Worm (Caenorhabditis elegans): ENCODE measurements around the gene fbxb-34.
"Not testable (repeated sequence)": the region's sequence is repeated elsewhere in the genome, so short reads cannot be mapped to it uniquely, and the experiment has no call there.

Gene fbxb-34

ce11 chrII:591110-591509 lies 3.5 kb downstream of the fbxb-34 start, which contains the start of gene W08F4.10:
Gene W08F4.10, minus strand, starts transcription at chrII:591210.
- no peak for TF ChIP-seq drap-1 (GFP tag; optimal IDR thresholded peaks at IDR 0.05)
- no peak for TF ChIP-seq M03D4.4 (tag; optimal IDR thresholded peaks at IDR 0.05)
- TF ChIP-seq ztf-11 (tag; optimal IDR thresholded peaks at IDR 0.05), result no peak
- TF ChIP-seq bed-3 (GFP tag; optimal IDR thresholded peaks at IDR 0.05), result no peak
- TF ChIP-seq zip-8 (tag; optimal IDR thresholded peaks at IDR 0.05), result no peak
- TF ChIP-seq lin-13 (tag; optimal IDR thresholded peaks at IDR 0.05), result no peak
- no peak for TF ChIP-seq tbx-8 (GFP tag; optimal IDR thresholded peaks at IDR 0.05)
- no peak for TF ChIP-seq mab-5 (tag; optimal IDR thresholded peaks at IDR 0.05)
- TF ChIP-seq nhr-12 (tag; optimal IDR thresholded peaks at IDR 0.05), result no peak
- no peak for TF ChIP-seq lsy-2 (tag; optimal IDR thresholded peaks at IDR 0.05)
- no peak for TF ChIP-seq ces-1 (GFP tag; optimal IDR thresholded peaks at IDR 0.05)
- TF ChIP-seq blmp-1 (tag; optimal IDR thresholded peaks at IDR 0.05), result no peak
- TF ChIP-seq nhr-76 (tag; optimal IDR thresholded peaks at IDR 0.05), result no peak
- TF ChIP-seq mls-2 (tag; optimal IDR thresholded peaks at IDR 0.05), result no peak
- TF ChIP-seq cnd-1 (tag; optimal IDR thresholded peaks at IDR 0.05), result no peak
- no peak for TF ChIP-seq pha-4 (tag; optimal IDR thresholded peaks at IDR 0.05)
- TF ChIP-seq flh-1 (GFP tag; optimal IDR thresholded peaks at IDR 0.05), result no peak
- no peak for TF ChIP-seq sem-2 (GFP tag; optimal IDR thresholded peaks at IDR 0.05)

ce11 chrII:593221-593620 lies 5.6 kb downstream of the fbxb-34 start, which contains the start of gene W08F4.1:
Gene W08F4.1, plus strand, starts transcription at chrII:593521.
- TF ChIP-seq ceh-43 (GFP tag; optimal IDR thresholded peaks at IDR 0.05); nhr-28 (tag; optimal IDR thresholded peaks at IDR 0.05); nhr-237 (tag; optimal IDR thresholded peaks at IDR 0.05): not testable (repeated sequence)

- TF ChIP-seq unc-120 (tag; optimal IDR thresholded peaks at IDR 0.05; ENCODE audit: poor library complexity, severe bottlenecking) (no peak), lin-13 (tag; optimal IDR thresholded peaks at IDR 0.05) (no peak), ceh-43 (GFP tag; optimal IDR thresholded peaks at IDR 0.05) (no peak), nhr-76 (tag; optimal IDR thresholded peaks at IDR 0.05) (no peak), blmp-1 (tag; optimal IDR thresholded peaks at IDR 0.05) (no peak), mab-5 (tag; optimal IDR thresholded peaks at IDR 0.05) (no peak), M03D4.4 (tag; optimal IDR thresholded peaks at IDR 0.05) (no peak), cnd-1 (tag; optimal IDR thresholded peaks at IDR 0.05) (no peak), nhr-12 (tag; optimal IDR thresholded peaks at IDR 0.05) (no peak), snpc-4 (tag; optimal IDR thresholded peaks at IDR 0.05) (no peak), lin-32 (GFP tag; optimal IDR thresholded peaks at IDR 0.05) (no peak)
These were observed 9.1 kb downstream of the fbxb-34 start for ce11 chrII:596702-597101.

DNA sequence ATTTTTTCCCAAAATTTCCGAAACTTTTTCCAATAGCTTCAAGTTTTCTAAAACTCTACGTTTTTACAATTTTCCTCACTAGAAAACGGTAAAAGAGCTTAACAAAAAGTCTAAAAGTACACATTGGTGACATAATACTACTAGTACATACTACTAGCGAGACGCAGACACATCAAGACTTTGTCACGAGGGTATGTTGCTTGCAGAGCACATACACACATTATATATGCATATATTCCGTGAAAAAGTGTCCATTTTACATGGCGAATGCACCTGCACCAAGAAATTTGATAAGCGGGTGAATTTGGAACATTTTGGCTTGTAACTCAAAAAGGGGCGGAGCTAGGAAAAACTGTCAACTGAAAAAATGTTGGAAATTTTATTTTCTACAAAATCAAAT lies 13.7 kb downstream of the fbxb-34 start:
- TF ChIP-seq ces-1 (GFP tag; optimal IDR thresholded peaks at IDR 0.05) (peak; percentile 32), zip-8 (tag; optimal IDR thresholded peaks at IDR 0.05) (no peak), pha-4 (tag; optimal IDR thresholded peaks at IDR 0.05) (peak; percentile 51)

DNA sequence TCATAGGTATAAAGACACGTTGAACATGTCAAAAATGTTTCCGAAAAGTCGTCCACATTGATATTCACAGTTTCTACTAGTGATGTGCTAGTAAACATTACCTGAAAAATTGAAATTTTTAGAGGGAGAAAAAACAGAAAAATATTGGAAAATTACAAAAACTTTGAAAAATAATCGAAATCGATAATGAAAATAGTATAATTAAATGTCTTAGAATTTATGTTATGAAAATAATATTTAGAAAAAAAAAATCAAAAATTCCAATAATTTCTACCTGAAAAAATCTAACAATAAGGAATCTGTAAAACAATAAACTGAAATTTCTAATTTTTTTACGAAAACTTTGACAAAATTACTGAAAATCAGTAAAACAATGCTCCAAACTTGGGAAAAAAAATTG lies 14.4 kb downstream of the fbxb-34 start, which contains the start of gene nhl-3:
Gene nhl-3, minus strand, starts transcription at position 101 of the 400 bp plus-strand sequence.
- TF ChIP-seq elt-1 (tag; optimal IDR thresholded peaks at IDR 0.05; ENCODE audit: borderline replicate concordance, insufficient read depth), result no peak
- no peak for TF ChIP-seq lsy-2 (tag; optimal IDR thresholded peaks at IDR 0.05)
- no peak for TF ChIP-seq sem-2 (GFP tag; optimal IDR thresholded peaks at IDR 0.05)
- no peak for TF ChIP-seq ceh-83 (GFP tag; optimal IDR thresholded peaks at IDR 0.05)
- TF ChIP-seq flh-1 (GFP tag; optimal IDR thresholded peaks at IDR 0.05), result no peak
- no peak for TF ChIP-seq lin-32 (GFP tag; optimal IDR thresholded peaks at IDR 0.05)
- no peak for TF ChIP-seq nhr-2 (tag; optimal IDR thresholded peaks at IDR 0.05)
- TF ChIP-seq nhr-12 (tag; optimal IDR thresholded peaks at IDR 0.05), result no peak
- TF ChIP-seq elt-3 (tag; optimal IDR thresholded peaks at IDR 0.05), result no peak
- TF ChIP-seq unc-62 (GFP tag; optimal IDR thresholded peaks at IDR 0.05), result no peak
- no peak for TF ChIP-seq ztf-11 (tag; optimal IDR thresholded peaks at IDR 0.05)
- no peak for TF ChIP-seq mls-2 (tag; optimal IDR thresholded peaks at IDR 0.05)
- no peak for TF ChIP-seq unc-39 (tag; optimal IDR thresholded peaks at IDR 0.05)
- no peak for TF ChIP-seq unc-120 (tag; optimal IDR thresholded peaks at IDR 0.05; ENCODE audit: poor library complexity, severe bottlenecking)
- no peak for TF ChIP-seq mab-5 (tag; optimal IDR thresholded peaks at IDR 0.05)
- no peak for TF ChIP-seq cnd-1 (tag; optimal IDR thresholded peaks at IDR 0.05)
- no peak for TF ChIP-seq ces-1 (GFP tag; optimal IDR thresholded peaks at IDR 0.05)

DNA sequence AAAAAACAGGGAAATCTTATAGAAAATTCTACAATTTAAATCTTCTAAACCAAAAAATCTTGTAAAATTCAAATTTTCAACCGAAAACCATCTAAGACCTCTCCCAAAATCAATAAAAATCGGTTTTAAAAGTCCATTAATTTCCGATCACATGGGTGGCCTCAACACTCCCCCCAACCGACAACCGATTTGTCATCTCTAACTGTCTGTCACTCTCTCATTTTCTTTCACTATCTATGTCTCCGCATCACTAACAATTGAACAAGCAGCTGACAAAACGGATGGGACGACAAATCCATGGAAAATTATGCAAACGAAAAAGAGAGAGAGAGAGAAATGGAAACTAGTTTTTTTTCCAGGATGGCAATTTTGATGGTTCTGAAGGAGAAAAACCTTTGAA lies 15.3 kb downstream of the fbxb-34 start:
- TF ChIP-seq mab-5 (tag; optimal IDR thresholded peaks at IDR 0.05), result peak; percentile 79
- no peak for TF ChIP-seq ham-2 (GFP tag; optimal IDR thresholded peaks at IDR 0.05)
- TF ChIP-seq cnd-1 (tag; optimal IDR thresholded peaks at IDR 0.05), result no peak
- TF ChIP-seq hlh-1 (tag; optimal IDR thresholded peaks at IDR 0.05), result peak; percentile 90
- no peak for TF ChIP-seq lin-32 (GFP tag; optimal IDR thresholded peaks at IDR 0.05)
- peak; percentile 76 for TF ChIP-seq ces-1 (GFP tag; optimal IDR thresholded peaks at IDR 0.05)
- TF ChIP-seq unc-62 (GFP tag; optimal IDR thresholded peaks at IDR 0.05), result peak; percentile 95
- TF ChIP-seq bed-3 (GFP tag; optimal IDR thresholded peaks at IDR 0.05), result no peak
- TF ChIP-seq unc-120 (tag; optimal IDR thresholded peaks at IDR 0.05; ENCODE audit: poor library complexity, severe bottlenecking), result peak; percentile 3
- peak; percentile 1 for TF ChIP-seq lsy-2 (tag; optimal IDR thresholded peaks at IDR 0.05)
- TF ChIP-seq ceh-39 (tag; optimal IDR thresholded peaks at IDR 0.05), result no peak
- no peak for TF ChIP-seq snpc-4 (tag; optimal IDR thresholded peaks at IDR 0.05)
- TF ChIP-seq ztf-11 (tag; optimal IDR thresholded peaks at IDR 0.05), result no peak
- TF ChIP-seq nhr-76 (tag; optimal IDR thresholded peaks at IDR 0.05), result no peak

Measured in whole organism, mixed stage, embryonic.